Fruit fly (Drosophila melanogaster) whole organism, embryonic: ENCODE data around the gene Teh1.
A peak's percentile ranks its signal among the peaks of the same experiment; 100 is the strongest.

ENCODE experiments used
- Bgb ChIP-seq: fragments of 200-800 bp; sonication (Bioruptor generic); IDR thresholded peaks from 2 replicates; pipeline ENCODE4 v1.3.6; 2022; ENCODE audit warnings: missing biosample characterization, missing genetic modification characterization; ENCODE audit not compliant: partially characterized antibody
- CG10267 ChIP-seq: fragments of 200-800 bp; sonication (Bioruptor generic); optimal IDR thresholded peaks from 2 replicates; lab custom pipeline; 2018; ENCODE audit warnings: missing biosample characterization, mild to moderate bottlenecking, missing genetic modification characterization, moderate library complexity
- CG10565 ChIP-seq: fragments of 200-800 bp; sonication (Bioruptor generic); optimal IDR thresholded peaks from 3 replicates; lab custom pipeline; 2016; ENCODE audit warnings: missing biosample characterization, mild to moderate bottlenecking, missing genetic modification characterization
- CG12155 ChIP-seq: fragments of 200-800 bp; sonication (Bioruptor generic); optimal IDR thresholded peaks from 3 replicates; lab custom pipeline; 2016; ENCODE audit warnings: missing biosample characterization, missing genetic modification characterization
- CG12299 ChIP-seq: fragments of 200-800 bp; sonication (Bioruptor generic); optimal IDR thresholded peaks from 2 replicates; lab custom pipeline; 2018; ENCODE audit warnings: missing biosample characterization, mild to moderate bottlenecking, missing genetic modification characterization
- CG12659 ChIP-seq: fragments of 200-800 bp; sonication (Bioruptor generic); optimal IDR thresholded peaks from 3 replicates; lab custom pipeline; 2017; ENCODE audit warnings: mild to moderate bottlenecking, missing biosample characterization, missing genetic modification reagents, missing genetic modification characterization
- CG1529 ChIP-seq: fragments of 200-800 bp; sonication (Bioruptor generic); optimal IDR thresholded peaks from 3 replicates; lab custom pipeline; 2018; ENCODE audit warnings: missing biosample characterization, missing genetic modification characterization
- CG16815 ChIP-seq: fragments of 200-800 bp; sonication (Bioruptor generic); optimal IDR thresholded peaks from 3 replicates; lab custom pipeline; 2017; ENCODE audit warnings: missing biosample characterization, mild to moderate bottlenecking, missing genetic modification characterization
- CG18011 ChIP-seq: fragments of 200-800 bp; sonication (Bioruptor generic); optimal IDR thresholded peaks from 2 replicates; lab custom pipeline; 2017; ENCODE audit warnings: missing biosample characterization, missing genetic modification characterization, mild to moderate bottlenecking, moderate library complexity, missing genotype
- CG18764 ChIP-seq: fragments of 200-800 bp; sonication (Bioruptor generic); optimal IDR thresholded peaks from 3 replicates; lab custom pipeline; 2016; ENCODE audit warnings: missing biosample characterization, missing genetic modification characterization
- CG2889 ChIP-seq: fragments of 200-800 bp; sonication (Bioruptor generic); IDR thresholded peaks from 3 replicates; pipeline ENCODE4 v1.3.6; 2022; ENCODE audit warnings: missing biosample characterization, missing genetic modification characterization
- CG30020 ChIP-seq: fragments of 200-800 bp; optimal IDR thresholded peaks from 2 replicates; lab custom pipeline; 2019; ENCODE audit warnings: missing biosample characterization, mild to moderate bottlenecking, missing genetic modification characterization, moderate library complexity
- CG31224 ChIP-seq: fragments of 200-800 bp; sonication (Bioruptor generic); IDR thresholded peaks from 2 replicates; pipeline ENCODE4 v1.3.6; 2022; ENCODE audit warnings: missing biosample characterization, missing genetic modification characterization
- CG4282 ChIP-seq: fragments of 200-800 bp; sonication (Bioruptor generic); optimal IDR thresholded peaks from 2 replicates; lab custom pipeline; 2016; ENCODE audit warnings: missing biosample characterization, missing genetic modification characterization
- CG5953 ChIP-seq: fragments of 200-800 bp; sonication (Bioruptor generic); IDR thresholded peaks from 2 replicates; pipeline ENCODE4 v1.3.6; 2022; ENCODE audit warnings: missing biosample characterization, missing genetic modification characterization
- CG7745 ChIP-seq: fragments of 200-800 bp; sonication (Bioruptor generic); optimal IDR thresholded peaks from 2 replicates; lab custom pipeline; 2018; ENCODE audit warnings: missing biosample characterization, mild to moderate bottlenecking, missing genetic modification characterization, moderate library complexity
- CG8290 ChIP-seq, 3 experiments: fragments of 200-800 bp; sonication (Bioruptor generic); optimal IDR thresholded peaks; 2 replicates each; lab custom pipeline; 2016 to 2019; ENCODE audit warnings: missing biosample characterization in 3 of 3, missing genetic modification characterization in 3 of 3, mild to moderate bottlenecking in 2 of 3, moderate library complexity in 1 of 3
- CHES-1-like ChIP-seq: fragments of 200-800 bp; sonication (Bioruptor generic); optimal IDR thresholded peaks from 2 replicates; lab custom pipeline; 2016; ENCODE audit warnings: missing biosample characterization, missing genetic modification characterization
- Dek ChIP-seq: fragments of 200-800 bp; sonication (Bioruptor generic); optimal IDR thresholded peaks from 3 replicates; lab custom pipeline; 2019; ENCODE audit warnings: missing biosample characterization, mild to moderate bottlenecking, missing genetic modification characterization, moderate library complexity
- Doc3 ChIP-seq: fragments of 200-800 bp; sonication (Bioruptor generic); IDR thresholded peaks from 3 replicates; pipeline ENCODE4 v1.3.6; 2022; ENCODE audit warnings: missing biosample characterization, missing genetic modification characterization; ENCODE audit not compliant: partially characterized antibody
- Fer2 ChIP-seq: fragments of 200-800 bp; sonication (Bioruptor generic); optimal IDR thresholded peaks from 2 replicates; lab custom pipeline; 2018; ENCODE audit warnings: missing biosample characterization, mild to moderate bottlenecking, missing genetic modification characterization, moderate library complexity
- Hand ChIP-seq: fragments of 200-800 bp; sonication (Bioruptor generic); optimal IDR thresholded peaks from 2 replicates; lab custom pipeline; 2017; ENCODE audit warnings: mild to moderate bottlenecking, missing biosample characterization, missing genetic modification reagents, missing genetic modification characterization
- HmgD ChIP-seq: fragments of 200-800 bp; sonication (Bioruptor generic); optimal IDR thresholded peaks from 3 replicates; lab custom pipeline; 2016; ENCODE audit warnings: missing biosample characterization, missing genetic modification characterization
- Kr ChIP-seq: fragments of 200-800 bp; sonication (Bioruptor generic); optimal IDR thresholded peaks from 2 replicates; lab custom pipeline; 2017; ENCODE audit warnings: missing biosample characterization, mild to moderate bottlenecking, missing genetic modification characterization
- Med ChIP-seq: fragments of 200-800 bp; sonication (Bioruptor generic); peaks from one replicate; lab custom pipeline; 2016; ENCODE audit warnings: missing biosample characterization, missing genetic modification characterization, mild to moderate bottlenecking, inconsistent platforms, moderate library complexity
- Meics ChIP-seq: fragments of 200-800 bp; sonication (Bioruptor generic); optimal IDR thresholded peaks from 2 replicates; lab custom pipeline; 2017; ENCODE audit warnings: missing biosample characterization, mild to moderate bottlenecking, missing genetic modification characterization
- Sry-δ ChIP-seq: fragments of 200-800 bp; sonication (Bioruptor generic); optimal IDR thresholded peaks from 2 replicates; lab custom pipeline; 2016; ENCODE audit warnings: missing biosample characterization, missing genetic modification characterization
- ac ChIP-seq: fragments of 200-800 bp; sonication (Bioruptor generic); optimal IDR thresholded peaks from 3 replicates; lab custom pipeline; 2017; ENCODE audit warnings: missing biosample characterization, mild to moderate bottlenecking, missing genetic modification characterization
- ase ChIP-seq: fragments of 200-800 bp; sonication (Bioruptor generic); IDR thresholded peaks from 3 replicates; pipeline ENCODE4 v1.3.6; 2022; ENCODE audit warnings: missing biosample characterization, missing genetic modification characterization
- bcd ChIP-seq: fragments of 200-800 bp; sonication (Bioruptor generic); optimal IDR thresholded peaks from 2 replicates; lab custom pipeline; 2017; ENCODE audit warnings: missing biosample characterization, mild to moderate bottlenecking, missing genetic modification characterization
- cas ChIP-seq: fragments of 200-800 bp; sonication (Bioruptor generic); IDR thresholded peaks from 2 replicates; pipeline ENCODE4 v1.3.6; 2022; ENCODE audit warnings: missing biosample characterization, missing genetic modification characterization
- fd102C ChIP-seq: fragments of 200-800 bp; sonication (Bioruptor generic); optimal IDR thresholded peaks from 2 replicates; lab custom pipeline; 2018; ENCODE audit warnings: missing biosample characterization, mild to moderate bottlenecking, missing genetic modification characterization, moderate library complexity
- fd96Cb ChIP-seq: fragments of 200-800 bp; sonication (Bioruptor generic); optimal IDR thresholded peaks from 2 replicates; lab custom pipeline; 2018; ENCODE audit warnings: missing biosample characterization, mild to moderate bottlenecking, missing genetic modification characterization, moderate library complexity
- grau ChIP-seq: fragments of 200-800 bp; optimal IDR thresholded peaks from 3 replicates; lab custom pipeline; 2019; ENCODE audit warnings: missing biosample characterization, mild to moderate bottlenecking, missing genetic modification characterization, moderate library complexity
- gro ChIP-seq: fragments of 200-800 bp; sonication (Bioruptor generic); optimal IDR thresholded peaks from 2 replicates; lab custom pipeline; 2016; ENCODE audit warnings: missing biosample characterization, missing genetic modification characterization
- gt ChIP-seq: fragments of 200-800 bp; sonication (Bioruptor generic); IDR thresholded peaks from 2 replicates; pipeline ENCODE4 v1.3.6; 2022; ENCODE audit warnings: missing biosample characterization, missing genetic modification characterization
- ham ChIP-seq: fragments of 200-800 bp; sonication (Bioruptor generic); IDR thresholded peaks from 2 replicates; pipeline ENCODE4 v1.3.6; 2022; ENCODE audit warnings: missing biosample characterization, missing genetic modification characterization
- hbn ChIP-seq: fragments of 200-800 bp; sonication (Bioruptor generic); IDR thresholded peaks from 2 replicates; pipeline ENCODE4 v1.3.6; 2022; ENCODE audit warnings: missing biosample characterization, missing genetic modification characterization; ENCODE audit not compliant: partially characterized antibody
- jing ChIP-seq: fragments of 200-800 bp; sonication (Bioruptor generic); optimal IDR thresholded peaks from 2 replicates; lab custom pipeline; 2018; ENCODE audit warnings: missing biosample characterization, mild to moderate bottlenecking, missing genetic modification characterization
- lov ChIP-seq, 2 experiments: fragments of 200-800 bp in 1 of 2; fragments of >200 bp in 1 of 2; sonication (Bioruptor generic) in 1 of 2; IDR thresholded peaks in 1 of 2; optimal IDR thresholded peaks in 1 of 2; 2 replicates in 1 of 2; 3 replicates in 1 of 2; pipeline versions ENCODE4 v1.3.6 to Lab custom; 2017 to 2022; ENCODE audit warnings: missing biosample characterization in 1 of 2, missing genetic modification characterization in 1 of 2
- onecut ChIP-seq: fragments of 200-800 bp; sonication (Bioruptor generic); IDR thresholded peaks from 2 replicates; pipeline ENCODE4 v1.3.6; 2022; ENCODE audit warnings: missing biosample characterization, missing genetic modification characterization
- pzg ChIP-seq: fragments of 200-800 bp; sonication (Bioruptor generic); optimal IDR thresholded peaks from 3 replicates; lab custom pipeline; 2018; ENCODE audit warnings: missing biosample characterization, mild to moderate bottlenecking, missing genetic modification characterization, moderate library complexity
- sc ChIP-seq, 3 experiments: fragments of >200 bp in 2 of 3; fragments of 200-800 bp in 1 of 3; sonication (Bioruptor generic) in 1 of 3; optimal IDR thresholded peaks; 2 replicates in 2 of 3; 3 replicates in 1 of 3; lab custom pipeline; 2017; ENCODE audit warnings: mild to moderate bottlenecking in 1 of 3, missing biosample characterization in 1 of 3, missing genetic modification characterization in 1 of 3, missing genetic modification reagents in 1 of 3
- sisA ChIP-seq: fragments of 200-800 bp; sonication (Bioruptor generic); IDR thresholded peaks from 2 replicates; pipeline ENCODE4 v1.3.6; 2022; ENCODE audit warnings: missing biosample characterization, missing genetic modification characterization
- slou ChIP-seq: fragments of 200-800 bp; sonication (Bioruptor generic); optimal IDR thresholded peaks from 3 replicates; lab custom pipeline; 2016; ENCODE audit warnings: missing biosample characterization, missing genetic modification characterization
- sqz ChIP-seq: fragments of 200-800 bp; sonication (Bioruptor generic); optimal IDR thresholded peaks from 3 replicates; lab custom pipeline; 2018; ENCODE audit warnings: missing biosample characterization, mild to moderate bottlenecking, missing genetic modification characterization
- usp ChIP-seq: fragments of >200 bp; optimal IDR thresholded peaks from 2 replicates; lab custom pipeline; 2017; ENCODE audit warnings: missing biosample characterization, missing genetic modification characterization

Gene Teh1

DNA sequence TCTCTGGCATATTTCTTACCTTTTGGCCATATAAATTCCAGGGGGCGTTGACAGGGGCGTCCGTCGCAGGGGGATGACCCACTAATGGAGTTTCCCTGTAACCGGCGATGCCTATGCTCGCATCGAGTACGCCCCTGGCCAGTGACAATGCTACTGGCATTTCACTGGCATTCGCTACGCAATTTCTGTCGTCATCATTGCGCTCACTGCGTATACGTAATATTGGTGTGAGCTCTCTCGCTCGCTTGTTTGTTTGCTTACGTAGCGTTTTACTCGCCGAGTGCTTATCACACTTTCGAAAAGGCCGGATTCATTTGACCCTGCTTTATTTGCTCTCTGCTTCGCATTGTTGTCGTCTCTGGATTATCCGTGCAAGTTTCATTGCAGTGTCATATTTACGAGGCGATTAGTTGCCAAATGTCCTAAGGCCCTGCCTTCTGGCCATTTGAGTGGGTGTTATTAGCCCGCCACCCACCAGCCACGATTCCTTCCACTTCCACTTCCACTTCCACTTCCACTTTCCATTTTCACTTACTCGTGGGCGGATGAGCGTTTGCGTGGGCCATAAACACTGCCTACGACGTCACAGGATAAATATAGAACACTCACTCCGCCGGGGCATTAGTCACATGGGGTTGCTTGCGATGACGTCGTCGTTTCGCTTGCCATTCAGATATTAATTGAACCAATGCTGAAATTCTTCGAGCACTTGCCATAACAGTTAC lies 16.7 kb upstream of the Teh1 start (continued):
- TF ChIP-seq Doc3 (GFP tag; lab: Robert Waterston, UW) (no peak), CG12659 (GFP tag; lab: Kevin White, UChicago) (peak; percentile 48), sisA (GFP tag; lab: Robert Waterston, UW) (peak; percentile 54; the same call in 1 of the 2 replicates), Fer2 (tag; lab: Kevin White, UChicago) (peak; percentile 38), fd96Cb (tag; lab: Kevin White, UChicago) (no peak), gt (GFP tag; lab: Robert Waterston, UW) (0 out of 2 replicates have a peak, but pooled peaks have one; percentile 7), hbn (no peak), bcd (peak; percentile 60), pzg (GFP tag; lab: Kevin White, UChicago) (no peak), CG7745 (tag; lab: Kevin White, UChicago) (no peak), CG5953 (GFP tag; lab: Robert Waterston, UW) (peak; percentile 58), CG30020 (tag; lab: Kevin White, UChicago) (no peak), CG12299 (tag; lab: Kevin White, UChicago) (no peak), CG18764 (GFP tag; lab: Kevin White, UChicago) (no peak), Meics (GFP tag; lab: Kevin White, UChicago) (peak; percentile 71), ac (GFP tag; lab: Kevin White, UChicago) (no peak), CG12155 (GFP tag; lab: Kevin White, UChicago) (peak; percentile 61), jing (GFP tag; lab: Kevin White, UChicago) (no peak), sqz (GFP tag; lab: Kevin White, UChicago) (no peak), HmgD (no peak), Med (GFP tag; lab: Kevin White, UChicago) (peak; percentile 88), CG4282 (GFP tag; lab: Kevin White, UChicago) (no peak), grau (tag; lab: Kevin White, UChicago) (peak; percentile 61), usp (GFP tag; lab: Kevin White, UChicago) (no peak), ase (peak; percentile 40; the same call in 1 of the 3 replicates), CG10565 (no peak), CG31224 (peak; percentile 39; the same call in 1 of the 2 replicates), sc (optimal IDR thresholded peaks at IDR 0.05; lab: Kevin White, UChicago) (no peak), sc (GFP tag; optimal IDR thresholded peaks at IDR 0.05; lab: Kevin White, UChicago) (no peak), Dek (tag; lab: Kevin White, UChicago) (peak; percentile 47), gro (GFP tag; lab: Kevin White, UChicago) (no peak), CG10267 (tag; lab: Kevin White, UChicago) (no peak), cas (GFP tag; lab: Robert Waterston, UW) (peak; percentile 53; the same call in 1 of the 2 replicates), Bgb (no peak), onecut (peak; percentile 68), CHES-1-like (GFP tag; lab: Kevin White, UChicago) (peak; percentile 60), CG16815 (GFP tag; lab: Kevin White, UChicago) (peak; percentile 21), Kr (no peak), CG8290 (GFP tag; optimal IDR thresholded peaks at IDR 0.05; lab: Kevin White, UChicago) (no peak), CG8290 (tag; optimal IDR thresholded peaks at IDR 0.05; lab: Kevin White, UChicago) (peak in 1 of 2 experiments; percentile 95), ham (GFP tag; lab: Robert Waterston, UW) (no peak), CG18011 (GFP tag; lab: Kevin White, UChicago) (no peak), slou (GFP tag; lab: Kevin White, UChicago) (no peak), lov (optimal IDR thresholded peaks at IDR 0.05; lab: Kevin White, UChicago) (no peak), lov (GFP tag; IDR thresholded peaks at IDR 0.05; lab: Robert Waterston, UW) (peak; percentile 64; the same call in 1 of the 3 replicates), CG2889 (GFP tag; lab: Robert Waterston, UW) (peak; percentile 55; the same call in 1 of the 3 replicates), Hand (GFP tag; lab: Kevin White, UChicago) (no peak), fd102C (GFP tag; lab: Kevin White, UChicago) (no peak), Sry-δ (no peak), CG1529 (GFP tag; lab: Kevin White, UChicago) (no peak)
